Worm (Caenorhabditis elegans) whole organism, L1 larva: ENCODE results near the gene ugt-66.

Experiments used
- C16A3.4 ChIP-seq: fragments of 150-350 bp; optimal IDR thresholded peaks from 2 replicates; lab custom pipeline; 2014; ENCODE audit warnings: missing biosample characterization, missing genetic modification characterization
- F16B12.6 ChIP-seq: fragments of 150-350 bp; optimal IDR thresholded peaks from 2 replicates; lab custom pipeline; 2014; ENCODE audit warnings: missing biosample characterization, missing genetic modification characterization
- Y116A8C.19 ChIP-seq: sonication (generic microtip); optimal IDR thresholded peaks from 2 replicates; lab custom pipeline; 2016; ENCODE audit warnings: missing compliant biosample characterization, missing genetic modification characterization, borderline replicate concordance
- aha-1 ChIP-seq: fragments of 150-350 bp; optimal IDR thresholded peaks from 2 replicates; lab custom pipeline; 2014; ENCODE audit warnings: missing biosample characterization, missing genetic modification characterization
- alr-1 ChIP-seq: fragments of 200-800 bp; sonication (Bioruptor generic); optimal IDR thresholded peaks from 2 replicates; lab custom pipeline; 2018; ENCODE audit warnings: borderline replicate concordance, mild to moderate bottlenecking, missing genetic modification characterization, missing compliant biosample characterization
- ama-1 ChIP-seq: fragments of 150-350 bp; optimal IDR thresholded peaks from 2 replicates; lab custom pipeline; 2014
- blmp-1 ChIP-seq: fragments of 150-350 bp; optimal IDR thresholded peaks from 2 replicates; lab custom pipeline; 2014; ENCODE audit warnings: missing biosample characterization, missing genetic modification characterization
- ceh-63 ChIP-seq: fragments of 200-800 bp; sonication (Bioruptor generic); optimal IDR thresholded peaks from 2 replicates; lab custom pipeline; 2018; ENCODE audit warnings: mild to moderate bottlenecking, missing genetic modification characterization, missing compliant biosample characterization
- ceh-88 ChIP-seq: fragments of 200-800 bp; sonication (Bioruptor generic); IDR thresholded peaks from 2 replicates; pipeline ENCODE4 v1.3.6; 2022; ENCODE audit warnings: missing genetic modification characterization, missing compliant biosample characterization
- ces-1 ChIP-seq: fragments of 150-350 bp; optimal IDR thresholded peaks from 2 replicates; lab custom pipeline; 2014; ENCODE audit warnings: missing biosample characterization, missing genetic modification reagents, missing genetic modification characterization
- dsc-1 ChIP-seq: sonication (generic microtip); optimal IDR thresholded peaks from 2 replicates; lab custom pipeline; 2016; ENCODE audit warnings: mild to moderate bottlenecking, missing genetic modification characterization, missing compliant biosample characterization
- efl-1 ChIP-seq, 4 experiments: fragments of 150-350 bp; optimal IDR thresholded peaks in 3 of 4; peaks in 1 of 4; 1 replicate in 1 of 4; 2 replicates in 3 of 4; lab custom pipeline; 2014; ENCODE audit warnings: missing biosample characterization in 2 of 4, missing genetic modification characterization in 2 of 4, missing genetic modification reagents in 2 of 4
- efl-3 ChIP-seq: fragments of 200-800 bp; sonication (Bioruptor generic); optimal IDR thresholded peaks from 2 replicates; lab custom pipeline; 2018; ENCODE audit warnings: mild to moderate bottlenecking, missing genetic modification characterization, missing compliant biosample characterization
- egl-13 ChIP-seq: sonication (generic microtip); optimal IDR thresholded peaks from 2 replicates; lab custom pipeline; 2016; ENCODE audit warnings: missing genotype, missing genetic modification reagents, missing genetic modification characterization, missing compliant biosample characterization
- elt-2 ChIP-seq: sonication (generic microtip); optimal IDR thresholded peaks from 2 replicates; lab custom pipeline; 2016; ENCODE audit warnings: missing genetic modification characterization, mild to moderate bottlenecking, inconsistent platforms, missing compliant biosample characterization, missing genetic modification reagents
- elt-3 ChIP-seq, 6 experiments: fragments of 150-350 bp in 1 of 6; sonication (generic microtip); optimal IDR thresholded peaks; 2 replicates each; lab custom pipeline; 2017 to 2018; ENCODE audit warnings: missing biosample characterization in 6 of 6, missing genetic modification characterization in 6 of 6, inconsistent platforms in 1 of 6
- ets-5 ChIP-seq: fragments of 200-800 bp; sonication (Bioruptor generic); IDR thresholded peaks from 2 replicates; pipeline ENCODE4 v1.3.6; 2022; ENCODE audit warnings: missing genetic modification characterization, missing compliant biosample characterization
- fkh-8 ChIP-seq: sonication (generic microtip); optimal IDR thresholded peaks from 2 replicates; lab custom pipeline; 2016; ENCODE audit warnings: mild to moderate bottlenecking, missing genetic modification characterization, missing compliant biosample characterization
- fos-1 ChIP-seq: fragments of 150-350 bp; optimal IDR thresholded peaks from 2 replicates; lab custom pipeline; 2014; ENCODE audit warnings: missing biosample characterization, missing genetic modification characterization
- grh-1 ChIP-seq: fragments of 200-800 bp; sonication (Bioruptor generic); IDR thresholded peaks from 2 replicates; pipeline ENCODE4 v1.3.6; 2022; ENCODE audit warnings: missing genetic modification reagents, missing genetic modification characterization, missing compliant biosample characterization
- hlh-17 ChIP-seq: fragments of 200-800 bp; sonication (Bioruptor generic); optimal IDR thresholded peaks from 2 replicates; lab custom pipeline; 2018; ENCODE audit warnings: missing genetic modification characterization, mild to moderate bottlenecking, missing compliant biosample characterization, moderate library complexity, borderline replicate concordance
- hpl-2 ChIP-seq: fragments of 150-350 bp; optimal IDR thresholded peaks from 2 replicates; lab custom pipeline; 2014; ENCODE audit warnings: missing biosample characterization, missing genetic modification reagents, missing genetic modification characterization
- isw-1 ChIP-seq: fragments of 200-800 bp; sonication (Bioruptor generic); IDR thresholded peaks from 2 replicates; pipeline ENCODE4 v1.3.6; 2022; ENCODE audit warnings: missing genetic modification characterization, missing compliant biosample characterization
- jun-1 ChIP-seq: fragments of 150-350 bp; optimal IDR thresholded peaks from 2 replicates; lab custom pipeline; 2014; ENCODE audit warnings: missing biosample characterization, missing genetic modification reagents, missing genetic modification characterization
- lin-14 ChIP-seq: fragments of 200-800 bp; sonication (Bioruptor generic); optimal IDR thresholded peaks from 2 replicates; lab custom pipeline; 2018; ENCODE audit warnings: mild to moderate bottlenecking, missing genetic modification characterization, moderate library complexity, missing compliant biosample characterization
- lin-39 ChIP-seq: fragments of 150-350 bp; optimal IDR thresholded peaks from 2 replicates; lab custom pipeline; 2014; ENCODE audit warnings: missing biosample characterization, missing genetic modification reagents, missing genetic modification characterization
- lir-3 ChIP-seq: sonication (generic microtip); optimal IDR thresholded peaks from 2 replicates; lab custom pipeline; 2016; ENCODE audit warnings: mild to moderate bottlenecking, missing genetic modification characterization, moderate library complexity, missing compliant biosample characterization; ENCODE audit not compliant: poor library complexity
- mab-9 ChIP-seq: fragments of 200-800 bp; sonication (Bioruptor generic); IDR thresholded peaks from 2 replicates; pipeline ENCODE4 v1.3.6; 2022; ENCODE audit warnings: missing genetic modification reagents, missing genetic modification characterization, missing compliant biosample characterization
- mep-1 ChIP-seq: fragments of 150-350 bp; optimal IDR thresholded peaks from 2 replicates; lab custom pipeline; 2014; ENCODE audit warnings: missing biosample characterization, missing genetic modification characterization
- nhr-12 ChIP-seq: sonication (generic microtip); optimal IDR thresholded peaks from 2 replicates; lab custom pipeline; 2017; ENCODE audit warnings: missing biosample characterization, missing genetic modification characterization
- nhr-20 ChIP-seq: sonication (generic microtip); optimal IDR thresholded peaks from 2 replicates; lab custom pipeline; 2016; ENCODE audit warnings: mild to moderate bottlenecking, missing genetic modification characterization, missing compliant biosample characterization
- nhr-47 ChIP-seq: sonication (generic microtip); optimal IDR thresholded peaks from 2 replicates; lab custom pipeline; 2016; ENCODE audit warnings: mild to moderate bottlenecking, missing genetic modification characterization, moderate library complexity, missing compliant biosample characterization
- nhr-71 ChIP-seq: sonication (generic microtip); optimal IDR thresholded peaks from 2 replicates; lab custom pipeline; 2016; ENCODE audit warnings: mild to moderate bottlenecking, missing genetic modification characterization, moderate library complexity, missing compliant biosample characterization
- nhr-76 ChIP-seq: sonication (generic microtip); optimal IDR thresholded peaks from 2 replicates; lab custom pipeline; 2017; ENCODE audit warnings: missing biosample characterization, missing genetic modification characterization
- nhr-77 ChIP-seq: fragments of 150-350 bp; optimal IDR thresholded peaks from 2 replicates; lab custom pipeline; 2014; ENCODE audit warnings: missing biosample characterization, missing genetic modification characterization
- pag-3 ChIP-seq: sonication (generic microtip); optimal IDR thresholded peaks from 2 replicates; lab custom pipeline; 2017; ENCODE audit warnings: missing genetic modification characterization, mild to moderate bottlenecking, missing compliant biosample characterization, antibody characterized with exemption, borderline replicate concordance; ENCODE audit not compliant: insufficient read depth
- pax-3 ChIP-seq: fragments of 200-800 bp; sonication (Bioruptor generic); optimal IDR thresholded peaks from 2 replicates; lab custom pipeline; 2018; ENCODE audit warnings: mild to moderate bottlenecking, missing genetic modification characterization, moderate library complexity, missing compliant biosample characterization
- rnt-1 ChIP-seq: sonication (generic microtip); optimal IDR thresholded peaks from 2 replicates; lab custom pipeline; 2016; ENCODE audit warnings: mild to moderate bottlenecking, missing genetic modification characterization, moderate library complexity, missing compliant biosample characterization
- skn-1 ChIP-seq: fragments of 150-350 bp; optimal IDR thresholded peaks from 2 replicates; lab custom pipeline; 2014; ENCODE audit warnings: missing biosample characterization, missing genetic modification characterization
- snu-23 ChIP-seq: sonication (generic microtip); optimal IDR thresholded peaks from 2 replicates; lab custom pipeline; 2016; ENCODE audit warnings: missing genetic modification characterization, missing compliant biosample characterization
- swsn-7 ChIP-seq: sonication (generic microtip); optimal IDR thresholded peaks from 2 replicates; lab custom pipeline; 2016; ENCODE audit warnings: missing genetic modification characterization, missing compliant biosample characterization
- tbx-2 ChIP-seq: sonication (generic microtip); optimal IDR thresholded peaks from 2 replicates; lab custom pipeline; 2016; ENCODE audit warnings: missing genetic modification characterization, missing compliant biosample characterization
- tlp-1 ChIP-seq: fragments of 150-350 bp; optimal IDR thresholded peaks from 2 replicates; lab custom pipeline; 2014; ENCODE audit warnings: missing biosample characterization, missing genetic modification characterization
- unc-130 ChIP-seq: fragments of 150-350 bp; optimal IDR thresholded peaks from 2 replicates; lab custom pipeline; 2017; ENCODE audit warnings: missing biosample characterization, missing genetic modification characterization, inconsistent platforms
- unc-62 ChIP-seq: fragments of 150-350 bp; optimal IDR thresholded peaks from 2 replicates; lab custom pipeline; 2014; ENCODE audit warnings: missing biosample characterization, missing genetic modification reagents, missing genetic modification characterization
- unc-98 ChIP-seq: fragments of 200-800 bp; sonication (Bioruptor generic); IDR thresholded peaks from 2 replicates; pipeline ENCODE4 v1.3.6; 2022; ENCODE audit warnings: missing genetic modification characterization, missing compliant biosample characterization
- vab-15 ChIP-seq: sonication (generic microtip); optimal IDR thresholded peaks from 2 replicates; lab custom pipeline; 2017; ENCODE audit warnings: missing genotype, mild to moderate bottlenecking, missing genetic modification characterization, missing compliant biosample characterization
- zip-4 ChIP-seq: fragments of 200-800 bp; sonication (Bioruptor generic); optimal IDR thresholded peaks from 2 replicates; lab custom pipeline; 2018; ENCODE audit warnings: mild to moderate bottlenecking, missing genetic modification characterization, moderate library complexity, missing compliant biosample characterization
- ztf-11 ChIP-seq, 2 experiments: sonication (generic microtip); optimal IDR thresholded peaks; 2 replicates each; lab custom pipeline; 2016 to 2017; ENCODE audit warnings: missing genetic modification characterization in 2 of 2, missing biosample characterization in 1 of 2, missing compliant biosample characterization in 1 of 2
- ztf-4 ChIP-seq: fragments of 150-350 bp; optimal IDR thresholded peaks from 2 replicates; lab custom pipeline; 2014; ENCODE audit warnings: missing biosample characterization, missing genetic modification characterization

Gene ugt-66

ce11 chrIII:6158642-6159475 is 35.5 kb downstream of the ugt-66 start, which contains the start of gene nfm-1 (continued):
- TF ChIP-seq ztf-11 (tag; optimal IDR thresholded peaks at IDR 0.05; lab: Kevin White, UChicago) (no peak), ama-1 (lab: Kevin White, UChicago) (no peak), hpl-2 (peak; percentile 58), rnt-1 (tag; lab: Kevin White, UChicago) (peak; percentile 63), nhr-71 (tag; lab: Kevin White, UChicago) (peak; percentile 72), blmp-1 (tag; lab: Kevin White, UChicago) (peak; percentile 57), fos-1 (peak; percentile 42), isw-1 (peak; percentile 38), ces-1 (GFP tag; lab: Kevin White, UChicago) (no peak), tlp-1 (no peak), ztf-4 (tag; lab: Kevin White, UChicago) (no peak), nhr-77 (tag; lab: Kevin White, UChicago) (peak; percentile 14), egl-13 (tag; lab: Kevin White, UChicago) (peak; percentile 19), Y116A8C.19 (tag; lab: Kevin White, UChicago) (no peak), skn-1 (tag; lab: Kevin White, UChicago) (peak; percentile 24), F16B12.6 (tag; lab: Kevin White, UChicago) (peak; percentile 17), tbx-2 (peak; percentile 35), dsc-1 (tag; lab: Kevin White, UChicago) (peak; percentile 60), ceh-88 (GFP tag; lab: Robert Waterston, UW) (0 out of 2 replicates have a peak, but pooled peaks have one; percentile 18), pax-3 (tag; lab: Kevin White, UChicago) (no peak), mep-1 (peak; percentile 77), grh-1 (0 out of 2 replicates have a peak, but pooled peaks have one; percentile 6), ceh-63 (GFP tag; lab: Kevin White, UChicago) (no peak), zip-4 (GFP tag; lab: Kevin White, UChicago) (no peak), nhr-20 (tag; lab: Kevin White, UChicago) (peak; percentile 38), swsn-7 (tag; lab: Kevin White, UChicago) (peak; percentile 59), hlh-17 (GFP tag; lab: Kevin White, UChicago) (no peak), unc-98 (GFP tag; lab: Robert Waterston, UW) (peak; percentile 30; the same call in 1 of the 2 replicates), nhr-76 (tag; lab: Kevin White, UChicago) (no peak), snu-23 (GFP tag; lab: Kevin White, UChicago) (peak; percentile 66), alr-1 (no peak), vab-15 (tag; lab: Kevin White, UChicago) (peak; percentile 15), ets-5 (GFP tag; lab: Robert Waterston, UW) (no peak), nhr-12 (tag; lab: Kevin White, UChicago) (no peak), lin-14 (peak; percentile 72), fkh-8 (tag; lab: Kevin White, UChicago) (peak; percentile 45), C16A3.4 (tag; lab: Kevin White, UChicago) (peak; percentile 57), elt-2 (tag; lab: Kevin White, UChicago) (peak; percentile 81), aha-1 (tag; lab: Kevin White, UChicago) (no peak), elt-3 (tag; optimal IDR thresholded peaks at IDR 0.05; lab: Kevin White, UChicago) (peak in 3 of 6 experiments; percentile 27 to 72 (median 33)), nhr-47 (tag; lab: Kevin White, UChicago) (peak; percentile 72), jun-1 (tag; lab: Kevin White, UChicago) (no peak), pag-3 (tag; lab: Kevin White, UChicago) (no peak), efl-3 (no peak), lin-39 (no peak), lir-3 (no peak), mab-9 (GFP tag; lab: Robert Waterston, UW) (no peak), unc-130 (tag; lab: Kevin White, UChicago) (peak; percentile 64), unc-62 (no peak), efl-1 (optimal IDR thresholded peaks at IDR 0.05; lab: Kevin White, UChicago) (peak; percentile 50 to 62), efl-1 (GFP tag; optimal IDR thresholded peaks at IDR 0.05 in 1 of 2; lab: Kevin White, UChicago) (peak; percentile 30 to 93)
